Fruit fly (Drosophila melanogaster): Measurements from ENCODE around the gene Ir7d.

DNA sequence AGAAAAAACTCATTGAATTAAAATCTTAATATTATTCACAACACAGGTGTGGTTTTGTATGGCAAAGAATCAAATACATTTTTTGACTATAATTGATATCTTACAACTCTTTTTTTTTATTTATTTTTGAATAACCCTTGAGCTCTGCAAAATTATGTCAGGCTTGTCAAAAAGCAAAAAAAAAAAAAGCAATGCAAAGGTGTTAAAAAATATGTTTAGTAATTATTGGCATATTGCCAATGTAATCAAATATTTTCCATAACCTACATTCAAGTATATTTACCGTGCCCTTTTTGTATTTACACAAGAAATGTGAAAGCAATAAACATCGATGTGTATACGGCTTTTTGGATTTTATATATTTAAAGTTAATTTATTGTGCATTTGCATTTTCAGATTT, 4.5 kb downstream of the Ir7d start, which contains the start of gene Ir7c:
- no peak for TF ChIP-seq CG16815 (GFP tag; optimal IDR thresholded peaks at IDR 0.05)
- TF ChIP-seq dysf (GFP tag; IDR thresholded peaks at IDR 0.05), result no peak
